Fruit fly (Drosophila melanogaster) whole organism, embryonic: ENCODE measurements around the gene Edg78E.

Source experiments
- BtbVII ChIP-seq: fragments of 200-800 bp; sonication (Bioruptor generic); optimal IDR thresholded peaks from 3 replicates; lab custom pipeline; 2017; ENCODE audit warnings: missing biosample characterization, mild to moderate bottlenecking, missing genetic modification characterization
- CG10147 ChIP-seq: fragments of 200-800 bp; sonication (Bioruptor generic); optimal IDR thresholded peaks from 2 replicates; lab custom pipeline; 2019; ENCODE audit warnings: missing biosample characterization, mild to moderate bottlenecking, missing genetic modification characterization, moderate library complexity
- CG15073 ChIP-seq: fragments of 200-800 bp; sonication (Bioruptor generic); optimal IDR thresholded peaks from 2 replicates; lab custom pipeline; 2016; ENCODE audit warnings: missing biosample characterization, missing genetic modification characterization
- CG18599 ChIP-seq: fragments of 200-800 bp; sonication (Bioruptor generic); optimal IDR thresholded peaks from 3 replicates; lab custom pipeline; 2017; ENCODE audit warnings: missing biosample characterization, missing genetic modification characterization, mild to moderate bottlenecking, moderate library complexity, missing genetic modification reagents
- CG32532 ChIP-seq: fragments of 200-800 bp; sonication (Bioruptor generic); IDR thresholded peaks from 2 replicates; pipeline ENCODE4 v1.3.6; 2022; ENCODE audit warnings: missing biosample characterization, missing genetic modification characterization
- CG7928 ChIP-seq: fragments of 200-800 bp; sonication (Bioruptor generic); optimal IDR thresholded peaks from 2 replicates; lab custom pipeline; 2017; ENCODE audit warnings: missing biosample characterization, mild to moderate bottlenecking, missing genetic modification characterization
- CG8478 ChIP-seq: fragments of >200 bp; optimal IDR thresholded peaks from 2 replicates; lab custom pipeline; 2018
- NFAT ChIP-seq: fragments of 200-800 bp; sonication (Bioruptor generic); IDR thresholded peaks from 2 replicates; pipeline ENCODE4 v1.3.6; 2022; ENCODE audit warnings: missing biosample characterization, missing genetic modification characterization
- Side ChIP-seq: fragments of 200-800 bp; sonication (Bioruptor generic); optimal IDR thresholded peaks from 2 replicates; lab custom pipeline; 2016; ENCODE audit warnings: missing biosample characterization, missing genetic modification characterization
- ase ChIP-seq: fragments of 200-800 bp; sonication (Bioruptor generic); IDR thresholded peaks from 3 replicates; pipeline ENCODE4 v1.3.6; 2022; ENCODE audit warnings: missing biosample characterization, missing genetic modification characterization
- ind ChIP-seq: fragments of 200-800 bp; sonication (Bioruptor generic); optimal IDR thresholded peaks from 3 replicates; lab custom pipeline; 2016; ENCODE audit warnings: missing biosample characterization, missing genetic modification characterization
- jigr1 ChIP-seq: fragments of 200-800 bp; sonication (Bioruptor generic); IDR thresholded peaks from 3 replicates; pipeline ENCODE4 v1.3.6; 2022; ENCODE audit warnings: missing biosample characterization, missing genetic modification characterization
- lmd ChIP-seq: fragments of 200-800 bp; sonication (Bioruptor generic); IDR thresholded peaks from 2 replicates; pipeline ENCODE4 v1.3.6; 2022; ENCODE audit warnings: missing biosample characterization, missing genetic modification characterization
- repo ChIP-seq: fragments of 200-800 bp; sonication (Bioruptor generic); optimal IDR thresholded peaks from 2 replicates; lab custom pipeline; 2016; ENCODE audit warnings: missing biosample characterization, missing genetic modification characterization

DNA sequence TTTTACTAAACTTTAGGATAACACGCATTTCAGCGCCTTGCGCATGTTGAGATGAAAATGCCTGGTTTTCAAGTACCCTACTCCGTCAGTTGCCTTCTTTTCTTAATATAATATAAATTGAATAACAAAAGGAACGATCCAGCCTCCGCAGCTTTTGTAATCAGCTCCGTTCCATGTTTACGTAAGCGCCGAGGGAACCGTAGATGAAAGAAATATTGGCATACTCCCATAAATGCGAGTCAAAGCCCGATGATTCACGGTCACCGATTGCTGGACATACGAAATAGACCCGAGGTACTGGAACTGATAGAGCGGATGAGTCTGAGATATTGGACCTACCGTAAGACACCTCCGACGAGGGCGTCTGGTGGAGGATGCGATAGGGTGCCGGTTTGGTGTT is 45.0 kb upstream of the Edg78E start:
- TF ChIP-seq CG18599 (GFP tag; lab: Kevin White, UChicago): no peak
- no peak for TF ChIP-seq lmd (GFP tag; lab: Robert Waterston, UW)
- TF ChIP-seq CG32532 (GFP tag; lab: Robert Waterston, UW): no peak
- TF ChIP-seq CG7928 (GFP tag; lab: Kevin White, UChicago): no peak
- TF ChIP-seq Side (GFP tag; lab: Kevin White, UChicago): no peak
- no peak for TF ChIP-seq CG8478 (lab: Kevin White, UChicago)
- TF ChIP-seq BtbVII: no peak
- no peak for TF ChIP-seq ind (GFP tag; lab: Kevin White, UChicago)
- no peak for TF ChIP-seq repo (GFP tag; lab: Kevin White, UChicago)
- no peak for TF ChIP-seq jigr1 (GFP tag; lab: Robert Waterston, UW)
- no peak for TF ChIP-seq CG15073 (GFP tag; lab: Kevin White, UChicago)
- no peak for TF ChIP-seq ase (GFP tag; lab: Robert Waterston, UW)
- no peak for TF ChIP-seq NFAT
- TF ChIP-seq CG10147: no peak
